Worm (Caenorhabditis elegans) whole organism, L1 larva: ENCODE data around the gene T14B4.1.

Source experiments
- C34B4.2 ChIP-seq: sonication (generic microtip); optimal IDR thresholded peaks from 2 replicates; lab custom pipeline; 2017; ENCODE audit warnings: mild to moderate bottlenecking, missing genetic modification characterization, missing compliant biosample characterization
- F16B12.6 ChIP-seq: fragments of 150-350 bp; optimal IDR thresholded peaks from 2 replicates; lab custom pipeline; 2014; ENCODE audit warnings: missing biosample characterization, missing genetic modification characterization
- Y116A8C.19 ChIP-seq: sonication (generic microtip); optimal IDR thresholded peaks from 2 replicates; lab custom pipeline; 2016; ENCODE audit warnings: missing compliant biosample characterization, missing genetic modification characterization, borderline replicate concordance
- alr-1 ChIP-seq: fragments of 200-800 bp; sonication (Bioruptor generic); optimal IDR thresholded peaks from 2 replicates; lab custom pipeline; 2018; ENCODE audit warnings: borderline replicate concordance, mild to moderate bottlenecking, missing genetic modification characterization, missing compliant biosample characterization
- aly-2 ChIP-seq: fragments of 150-350 bp; optimal IDR thresholded peaks from 2 replicates; lab custom pipeline; 2014; ENCODE audit warnings: missing biosample characterization, missing genetic modification characterization
- blmp-1 ChIP-seq: fragments of 150-350 bp; optimal IDR thresholded peaks from 2 replicates; lab custom pipeline; 2014; ENCODE audit warnings: missing biosample characterization, missing genetic modification characterization
- ceh-88 ChIP-seq: fragments of 200-800 bp; sonication (Bioruptor generic); IDR thresholded peaks from 2 replicates; pipeline ENCODE4 v1.3.6; 2022; ENCODE audit warnings: missing genetic modification characterization, missing compliant biosample characterization
- dsc-1 ChIP-seq: sonication (generic microtip); optimal IDR thresholded peaks from 2 replicates; lab custom pipeline; 2016; ENCODE audit warnings: mild to moderate bottlenecking, missing genetic modification characterization, missing compliant biosample characterization
- efl-1 ChIP-seq, 4 experiments: fragments of 150-350 bp; optimal IDR thresholded peaks in 3 of 4; peaks in 1 of 4; 1 replicate in 1 of 4; 2 replicates in 3 of 4; lab custom pipeline; 2014; ENCODE audit warnings: missing biosample characterization in 2 of 4, missing genetic modification characterization in 2 of 4, missing genetic modification reagents in 2 of 4
- efl-3 ChIP-seq: fragments of 200-800 bp; sonication (Bioruptor generic); optimal IDR thresholded peaks from 2 replicates; lab custom pipeline; 2018; ENCODE audit warnings: mild to moderate bottlenecking, missing genetic modification characterization, missing compliant biosample characterization
- elt-2 ChIP-seq: sonication (generic microtip); optimal IDR thresholded peaks from 2 replicates; lab custom pipeline; 2016; ENCODE audit warnings: missing genetic modification characterization, mild to moderate bottlenecking, inconsistent platforms, missing compliant biosample characterization, missing genetic modification reagents
- fkh-10 ChIP-seq: sonication (generic microtip); optimal IDR thresholded peaks from 2 replicates; lab custom pipeline; 2017; ENCODE audit warnings: missing biosample characterization, missing genetic modification reagents, missing genetic modification characterization
- fkh-8 ChIP-seq: sonication (generic microtip); optimal IDR thresholded peaks from 2 replicates; lab custom pipeline; 2016; ENCODE audit warnings: mild to moderate bottlenecking, missing genetic modification characterization, missing compliant biosample characterization
- hlh-4 ChIP-seq: sonication (generic microtip); optimal IDR thresholded peaks from 2 replicates; lab custom pipeline; 2016; ENCODE audit warnings: mild to moderate bottlenecking, missing genetic modification characterization, missing compliant biosample characterization
- lin-13 ChIP-seq: fragments of 150-350 bp; optimal IDR thresholded peaks from 2 replicates; lab custom pipeline; 2014; ENCODE audit warnings: missing biosample characterization, missing genetic modification reagents, missing genetic modification characterization
- lin-14 ChIP-seq: fragments of 200-800 bp; sonication (Bioruptor generic); optimal IDR thresholded peaks from 2 replicates; lab custom pipeline; 2018; ENCODE audit warnings: mild to moderate bottlenecking, missing genetic modification characterization, moderate library complexity, missing compliant biosample characterization
- lin-15B ChIP-seq: fragments of 150-350 bp; sonication (generic microtip); optimal IDR thresholded peaks from 3 replicates; lab custom pipeline; 2014; ENCODE audit warnings: missing biosample characterization, missing genetic modification characterization
- lin-35 ChIP-seq, 2 experiments: fragments of 150-350 bp; optimal IDR thresholded peaks; 2 replicates each; lab custom pipeline; 2014; ENCODE audit warnings: missing biosample characterization in 2 of 2, missing genetic modification characterization in 2 of 2, missing genetic modification reagents in 2 of 2
- lin-39 ChIP-seq: fragments of 150-350 bp; optimal IDR thresholded peaks from 2 replicates; lab custom pipeline; 2014; ENCODE audit warnings: missing biosample characterization, missing genetic modification reagents, missing genetic modification characterization
- lsy-2 ChIP-seq, 2 experiments: fragments of 150-350 bp; optimal IDR thresholded peaks; 2 replicates each; lab custom pipeline; 2014; ENCODE audit warnings: missing biosample characterization in 2 of 2, missing genetic modification characterization in 2 of 2
- mab-9 ChIP-seq: fragments of 200-800 bp; sonication (Bioruptor generic); IDR thresholded peaks from 2 replicates; pipeline ENCODE4 v1.3.6; 2022; ENCODE audit warnings: missing genetic modification reagents, missing genetic modification characterization, missing compliant biosample characterization
- mdl-1 ChIP-seq, 2 experiments: fragments of 150-350 bp; optimal IDR thresholded peaks; 2 replicates each; lab custom pipeline; 2014 to 2017; ENCODE audit warnings: missing biosample characterization in 2 of 2, missing genetic modification characterization in 2 of 2, inconsistent platforms in 1 of 2
- mef-2 ChIP-seq: fragments of 150-350 bp; optimal IDR thresholded peaks from 2 replicates; lab custom pipeline; 2014; ENCODE audit warnings: missing biosample characterization, missing genetic modification characterization
- nhr-19 ChIP-seq: fragments of 200-800 bp; sonication (Bioruptor generic); conservative IDR thresholded peaks from 2 replicates; pipeline ENCODE4 v1.3.6; 2022; ENCODE audit warnings: missing genetic modification characterization, missing compliant biosample characterization
- nhr-20 ChIP-seq: sonication (generic microtip); optimal IDR thresholded peaks from 2 replicates; lab custom pipeline; 2016; ENCODE audit warnings: mild to moderate bottlenecking, missing genetic modification characterization, missing compliant biosample characterization
- nhr-71 ChIP-seq: sonication (generic microtip); optimal IDR thresholded peaks from 2 replicates; lab custom pipeline; 2016; ENCODE audit warnings: mild to moderate bottlenecking, missing genetic modification characterization, moderate library complexity, missing compliant biosample characterization
- nhr-84 ChIP-seq: sonication (generic microtip); optimal IDR thresholded peaks from 2 replicates; lab custom pipeline; 2017; ENCODE audit warnings: missing biosample characterization, missing genetic modification characterization
- nhr-85 ChIP-seq: sonication (generic microtip); peaks from one replicate; lab custom pipeline; 2016; ENCODE audit warnings: missing genetic modification characterization, inconsistent platforms, missing compliant biosample characterization
- rnt-1 ChIP-seq: sonication (generic microtip); optimal IDR thresholded peaks from 2 replicates; lab custom pipeline; 2016; ENCODE audit warnings: mild to moderate bottlenecking, missing genetic modification characterization, moderate library complexity, missing compliant biosample characterization
- skn-1 ChIP-seq: fragments of 150-350 bp; optimal IDR thresholded peaks from 2 replicates; lab custom pipeline; 2014; ENCODE audit warnings: missing biosample characterization, missing genetic modification characterization
- snu-23 ChIP-seq: sonication (generic microtip); optimal IDR thresholded peaks from 2 replicates; lab custom pipeline; 2016; ENCODE audit warnings: missing genetic modification characterization, missing compliant biosample characterization
- swsn-7 ChIP-seq: sonication (generic microtip); optimal IDR thresholded peaks from 2 replicates; lab custom pipeline; 2016; ENCODE audit warnings: missing genetic modification characterization, missing compliant biosample characterization
- tbx-2 ChIP-seq: sonication (generic microtip); optimal IDR thresholded peaks from 2 replicates; lab custom pipeline; 2016; ENCODE audit warnings: missing genetic modification characterization, missing compliant biosample characterization
- unc-30 ChIP-seq: sonication (generic microtip); optimal IDR thresholded peaks from 2 replicates; lab custom pipeline; 2017; ENCODE audit warnings: missing biosample characterization, missing genetic modification characterization
- unc-86 ChIP-seq: sonication (generic microtip); optimal IDR thresholded peaks from 2 replicates; lab custom pipeline; 2016; ENCODE audit warnings: missing genetic modification characterization, missing compliant biosample characterization
- zag-1 ChIP-seq: fragments of 150-350 bp; optimal IDR thresholded peaks from 2 replicates; lab custom pipeline; 2014; ENCODE audit warnings: missing biosample characterization, missing genetic modification characterization
- ztf-11 ChIP-seq, 2 experiments: sonication (generic microtip); optimal IDR thresholded peaks; 2 replicates each; lab custom pipeline; 2016 to 2017; ENCODE audit warnings: missing genetic modification characterization in 2 of 2, missing biosample characterization in 1 of 2, missing compliant biosample characterization in 1 of 2
- ztf-4 ChIP-seq: fragments of 150-350 bp; optimal IDR thresholded peaks from 2 replicates; lab custom pipeline; 2014; ENCODE audit warnings: missing biosample characterization, missing genetic modification characterization

T14B4.1 gene

DNA sequence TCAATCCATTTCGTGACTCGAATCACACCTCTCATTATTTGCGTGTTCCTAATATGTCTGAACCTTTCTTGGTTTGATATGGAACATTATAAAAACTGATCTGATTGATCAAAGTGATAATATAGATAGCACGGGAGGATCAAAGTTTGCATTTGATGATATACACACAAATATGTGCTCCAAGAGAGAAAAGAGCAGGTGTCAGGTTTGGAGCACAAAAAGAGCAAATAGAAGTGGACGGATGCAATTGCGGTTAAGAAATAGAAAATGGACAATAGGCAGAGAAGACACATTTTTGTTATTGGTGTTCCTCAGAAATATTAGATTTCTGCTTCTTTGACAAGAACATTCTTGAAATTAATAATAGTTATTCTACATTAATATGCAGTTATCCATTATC is 37.9 kb upstream of the T14B4.1 start, which contains the start of gene C18H9.1:
TSS of gene C18H9.1 (plus strand) at position 301 of the 400 bp plus-strand sequence.
- TF ChIP-seq efl-3 (GFP tag; lab: Kevin White, UChicago) (no peak), skn-1 (tag; lab: Kevin White, UChicago) (no peak), unc-30 (no peak), nhr-84 (tag; lab: Kevin White, UChicago) (no peak), ztf-4 (tag; lab: Kevin White, UChicago) (no peak), C34B4.2 (tag; lab: Kevin White, UChicago) (no peak), hlh-4 (tag; lab: Kevin White, UChicago) (no peak), zag-1 (tag; lab: Kevin White, UChicago) (no peak), F16B12.6 (tag; lab: Kevin White, UChicago) (no peak), lin-15B (no peak), lin-13 (no peak), swsn-7 (tag; lab: Kevin White, UChicago) (no peak), ceh-88 (no peak), ztf-11 (tag; optimal IDR thresholded peaks at IDR 0.05; lab: Kevin White, UChicago) (no peak), Y116A8C.19 (no peak), alr-1 (tag; lab: Kevin White, UChicago) (no peak), mab-9 (GFP tag; lab: Robert Waterston, UW) (no peak), efl-1 (optimal IDR thresholded peaks at IDR 0.05; lab: Kevin White, UChicago) (no peak), efl-1 (GFP tag; optimal IDR thresholded peaks at IDR 0.05 in 1 of 2; lab: Kevin White, UChicago) (no peak), lin-35 (GFP tag; optimal IDR thresholded peaks at IDR 0.05; lab: Kevin White, UChicago) (no peak)

DNA sequence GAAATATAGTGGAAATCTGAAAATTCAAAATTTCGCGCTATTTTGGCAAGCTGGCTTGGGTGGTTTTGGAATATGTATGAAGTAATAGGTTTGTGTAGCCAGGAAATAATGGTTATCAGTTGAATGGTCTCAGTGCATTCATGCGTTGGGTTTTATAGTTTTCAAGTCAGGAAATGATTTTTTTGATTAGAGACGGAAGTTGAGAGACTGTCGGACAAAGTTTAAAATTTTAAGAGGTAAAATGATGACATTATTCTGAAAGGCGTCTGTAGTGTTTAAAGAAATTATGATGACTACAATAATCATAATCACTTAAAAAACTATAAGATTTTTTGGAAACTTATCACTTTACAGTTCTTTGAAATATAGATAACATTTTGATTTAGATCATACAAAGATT is 35.2 kb upstream of the T14B4.1 start, which contains the start of gene C18H9.6:
TSS of gene C18H9.6 (minus strand) at position 129 of the 400 bp plus-strand sequence.
- TF ChIP-seq elt-2 (peak; percentile 86), fkh-8 (no peak)

- TF ChIP-seq mef-2 (tag; lab: Kevin White, UChicago) (no peak), tbx-2 (no peak), nhr-71 (tag; lab: Kevin White, UChicago) (peak; percentile 68), fkh-10 (GFP tag; lab: Kevin White, UChicago) (no peak), blmp-1 (tag; lab: Kevin White, UChicago) (peak; percentile 9), nhr-20 (tag; lab: Kevin White, UChicago) (peak; percentile 21), ztf-4 (tag; lab: Kevin White, UChicago) (peak; percentile 22), snu-23 (GFP tag; lab: Kevin White, UChicago) (peak; percentile 36), nhr-19 (GFP tag; lab: Robert Waterston, UW) (0 out of 2 replicates have a peak, but pooled peaks have one; percentile 13), nhr-84 (tag; lab: Kevin White, UChicago) (no peak), nhr-85 (tag; lab: Kevin White, UChicago) (peak; percentile 7), rnt-1 (tag; lab: Kevin White, UChicago) (peak; percentile 60), aly-2 (tag; lab: Kevin White, UChicago) (no peak), lin-39 (peak; percentile 61), efl-1 (optimal IDR thresholded peaks at IDR 0.05; lab: Kevin White, UChicago) (no peak), efl-1 (GFP tag; optimal IDR thresholded peaks at IDR 0.05 in 1 of 2; lab: Kevin White, UChicago) (peak in 1 of 2 experiments; percentile 41), mdl-1 (tag; optimal IDR thresholded peaks at IDR 0.05; lab: Kevin White, UChicago) (no peak), unc-86 (tag; lab: Kevin White, UChicago) (no peak), ztf-11 (tag; optimal IDR thresholded peaks at IDR 0.05; lab: Kevin White, UChicago) (no peak), dsc-1 (tag; lab: Kevin White, UChicago) (peak; percentile 58), lsy-2 (tag; optimal IDR thresholded peaks at IDR 0.05; lab: Kevin White, UChicago) (peak; percentile 36 to 51), lin-14 (peak; percentile 76)
- TF ChIP-seq, all 84 proteins: peak for 13
Measured at ce11 chrII:6705593-6706228, 31.0 kb upstream of the T14B4.1 start, which contains the start of gene rpy-1. Gene rpy-1, minus strand, starts transcription at chrII:6705643.
